Fruit fly (Drosophila melanogaster) whole organism, embryonic: Measurements from ENCODE around the gene caup.

ENCODE experiments used
- Aef1 ChIP-seq: fragments of 200-800 bp; sonication (Bioruptor generic); IDR thresholded peaks from 3 replicates; pipeline ENCODE4 v1.3.6; 2022; ENCODE audit warnings: missing biosample characterization, missing genetic modification characterization
- CG10321 ChIP-seq: fragments of 200-800 bp; sonication (Bioruptor generic); IDR thresholded peaks from 2 replicates; pipeline ENCODE4 v1.3.6; 2022; ENCODE audit warnings: missing biosample characterization, missing genetic modification characterization
- CG14860 ChIP-seq: fragments of 200-800 bp; sonication (Bioruptor generic); IDR thresholded peaks from 3 replicates; pipeline ENCODE4 v1.3.6; 2022; ENCODE audit warnings: missing biosample characterization, missing genetic modification characterization; ENCODE audit not compliant: partially characterized antibody
- CG15696 ChIP-seq: fragments of 200-800 bp; sonication (Bioruptor generic); optimal IDR thresholded peaks from 2 replicates; lab custom pipeline; 2019; ENCODE audit warnings: missing biosample characterization, mild to moderate bottlenecking, missing genetic modification characterization, moderate library complexity
- CG1603 ChIP-seq: fragments of 200-800 bp; sonication (Bioruptor generic); optimal IDR thresholded peaks from 2 replicates; lab custom pipeline; 2019; ENCODE audit warnings: missing biosample characterization, mild to moderate bottlenecking, missing genetic modification characterization, moderate library complexity
- CG1647 ChIP-seq: fragments of 200-800 bp; sonication (Bioruptor generic); optimal IDR thresholded peaks from 3 replicates; lab custom pipeline; 2016; ENCODE audit warnings: missing biosample characterization, missing genetic modification characterization
- CG17328 ChIP-seq: fragments of 200-800 bp; sonication (Bioruptor generic); IDR thresholded peaks from 2 replicates; pipeline ENCODE4 v1.3.6; 2022; ENCODE audit warnings: missing biosample characterization, missing genetic modification characterization
- CG17612 ChIP-seq: fragments of 200-800 bp; sonication (Bioruptor generic); IDR thresholded peaks from 2 replicates; pipeline ENCODE4 v1.3.6; 2022; ENCODE audit warnings: missing biosample characterization, missing genetic modification characterization
- CG18764 ChIP-seq: fragments of 200-800 bp; sonication (Bioruptor generic); optimal IDR thresholded peaks from 3 replicates; lab custom pipeline; 2016; ENCODE audit warnings: missing biosample characterization, missing genetic modification characterization
- CG2116 ChIP-seq: fragments of 200-800 bp; sonication (Bioruptor generic); optimal IDR thresholded peaks from 3 replicates; lab custom pipeline; 2018; ENCODE audit warnings: missing biosample characterization, mild to moderate bottlenecking, missing genetic modification characterization
- CG2712 ChIP-seq: fragments of 200-800 bp; optimal IDR thresholded peaks from 3 replicates; lab custom pipeline; 2019; ENCODE audit warnings: missing biosample characterization, mild to moderate bottlenecking, missing genetic modification characterization, moderate library complexity
- CG30020 ChIP-seq: fragments of 200-800 bp; optimal IDR thresholded peaks from 2 replicates; lab custom pipeline; 2019; ENCODE audit warnings: missing biosample characterization, mild to moderate bottlenecking, missing genetic modification characterization, moderate library complexity
- CG32532 ChIP-seq: fragments of 200-800 bp; sonication (Bioruptor generic); IDR thresholded peaks from 2 replicates; pipeline ENCODE4 v1.3.6; 2022; ENCODE audit warnings: missing biosample characterization, missing genetic modification characterization
- CG3281 ChIP-seq: fragments of 200-800 bp; sonication (Bioruptor generic); optimal IDR thresholded peaks from 3 replicates; lab custom pipeline; 2017; ENCODE audit warnings: missing biosample characterization, mild to moderate bottlenecking, missing genetic modification characterization
- CG34224 ChIP-seq: fragments of 200-800 bp; sonication (Bioruptor generic); IDR thresholded peaks from 3 replicates; pipeline ENCODE4 v1.3.6; 2022; ENCODE audit warnings: missing biosample characterization, missing genetic modification characterization; ENCODE audit not compliant: partially characterized antibody
- CG3838 ChIP-seq: fragments of 200-800 bp; sonication (Bioruptor generic); optimal IDR thresholded peaks from 3 replicates; lab custom pipeline; 2016; ENCODE audit warnings: missing biosample characterization, missing genetic modification characterization
- CG4360 ChIP-seq: fragments of 200-800 bp; sonication (Bioruptor generic); IDR thresholded peaks from 2 replicates; pipeline ENCODE4 v1.3.6; 2022; ENCODE audit warnings: missing biosample characterization, missing genetic modification characterization
- CG4404 ChIP-seq: fragments of 200-800 bp; sonication (Bioruptor generic); IDR thresholded peaks from 2 replicates; pipeline ENCODE4 v1.3.6; 2022; ENCODE audit warnings: missing biosample characterization, missing genetic modification characterization
- CG5245 ChIP-seq: fragments of 200-800 bp; sonication (Bioruptor generic); optimal IDR thresholded peaks from 3 replicates; lab custom pipeline; 2016; ENCODE audit warnings: missing biosample characterization, missing genetic modification characterization
- CG6689 ChIP-seq: fragments of 200-800 bp; sonication (Bioruptor generic); IDR thresholded peaks from 2 replicates; pipeline ENCODE4 v1.3.6; 2022; ENCODE audit warnings: missing biosample characterization, missing genetic modification characterization
- CG7357 ChIP-seq: fragments of 200-800 bp; sonication (Bioruptor generic); IDR thresholded peaks from 3 replicates; pipeline ENCODE4 v1.3.6; 2022; ENCODE audit warnings: missing biosample characterization, missing genetic modification characterization
- CG7786 ChIP-seq: fragments of 200-800 bp; sonication (Bioruptor generic); optimal IDR thresholded peaks from 2 replicates; lab custom pipeline; 2016; ENCODE audit warnings: missing biosample characterization, missing genetic modification characterization
- CG9932 ChIP-seq: fragments of 200-800 bp; sonication (Bioruptor generic); IDR thresholded peaks from 2 replicates; pipeline ENCODE4 v1.3.6; 2022; ENCODE audit warnings: missing biosample characterization, missing genetic modification characterization
- Dek ChIP-seq: fragments of 200-800 bp; sonication (Bioruptor generic); optimal IDR thresholded peaks from 3 replicates; lab custom pipeline; 2019; ENCODE audit warnings: missing biosample characterization, mild to moderate bottlenecking, missing genetic modification characterization, moderate library complexity
- Doc2 ChIP-seq: fragments of 200-800 bp; sonication (Bioruptor generic); IDR thresholded peaks from 2 replicates; pipeline ENCODE4 v1.3.6; 2022; ENCODE audit warnings: missing biosample characterization, missing genetic modification characterization
- Dp ChIP-seq: fragments of 200-800 bp; sonication (Bioruptor generic); optimal IDR thresholded peaks from 2 replicates; lab custom pipeline; 2018; ENCODE audit warnings: missing biosample characterization, mild to moderate bottlenecking, missing genetic modification characterization, moderate library complexity
- HLH54F ChIP-seq: fragments of 200-800 bp; sonication (Bioruptor generic); optimal IDR thresholded peaks from 3 replicates; lab custom pipeline; 2016; ENCODE audit warnings: missing biosample characterization, missing genetic modification characterization
- Hr3 ChIP-seq: fragments of 200-800 bp; sonication (Bioruptor generic); optimal IDR thresholded peaks from 3 replicates; lab custom pipeline; 2016; ENCODE audit warnings: missing biosample characterization, missing genetic modification characterization
- Rx ChIP-seq: fragments of 200-800 bp; sonication (Bioruptor generic); IDR thresholded peaks from 2 replicates; pipeline ENCODE4 v1.3.6; 2022; ENCODE audit warnings: missing biosample characterization, missing genetic modification characterization
- bigmax ChIP-seq: fragments of 200-800 bp; sonication (Bioruptor generic); optimal IDR thresholded peaks from 2 replicates; lab custom pipeline; 2018; ENCODE audit warnings: missing biosample characterization, mild to moderate bottlenecking, missing genetic modification characterization
- chif ChIP-seq, 2 experiments: fragments of 200-800 bp; sonication (Bioruptor generic); optimal IDR thresholded peaks; 3 replicates each; lab custom pipeline; 2016; ENCODE audit warnings: missing biosample characterization in 2 of 2, missing genetic modification characterization in 2 of 2
- chm ChIP-seq: fragments of 200-800 bp; sonication (Bioruptor generic); IDR thresholded peaks from 2 replicates; pipeline ENCODE4 v1.3.6; 2022; ENCODE audit warnings: missing biosample characterization, missing genetic modification characterization
- da ChIP-seq: fragments of 200-800 bp; sonication (Bioruptor generic); optimal IDR thresholded peaks from 2 replicates; lab custom pipeline; 2016; ENCODE audit warnings: missing biosample characterization, missing genetic modification characterization
- dati ChIP-seq: fragments of 200-800 bp; sonication (Bioruptor generic); IDR thresholded peaks from 2 replicates; pipeline ENCODE4 v1.3.6; 2022; ENCODE audit warnings: missing biosample characterization, missing genetic modification characterization
- eve ChIP-seq, 2 experiments: fragments of >200 bp; optimal IDR thresholded peaks; 2 replicates each; lab custom pipeline; 2017; ENCODE audit warnings: missing biosample characterization in 2 of 2, missing genetic modification characterization in 2 of 2
- exex ChIP-seq: fragments of 200-800 bp; sonication (Bioruptor generic); optimal IDR thresholded peaks from 4 replicates; lab custom pipeline; 2018; ENCODE audit warnings: missing biosample characterization, mild to moderate bottlenecking, missing genetic modification characterization, moderate library complexity
- gem ChIP-seq: fragments of 200-800 bp; sonication (Bioruptor generic); optimal IDR thresholded peaks from 2 replicates; lab custom pipeline; 2019; ENCODE audit warnings: missing biosample characterization, mild to moderate bottlenecking, missing genetic modification characterization, moderate library complexity
- gsb-n ChIP-seq: fragments of 200-800 bp; sonication (Bioruptor generic); optimal IDR thresholded peaks from 3 replicates; lab custom pipeline; 2018; ENCODE audit warnings: missing biosample characterization, mild to moderate bottlenecking, missing genetic modification characterization
- hkb ChIP-seq, 2 experiments: fragments of 200-800 bp in 1 of 2; fragments of >200 bp in 1 of 2; sonication (Bioruptor generic) in 1 of 2; IDR thresholded peaks in 1 of 2; optimal IDR thresholded peaks in 1 of 2; 2 replicates each; pipeline versions ENCODE4 v1.3.6 to Lab custom; 2017 to 2022; ENCODE audit warnings: missing biosample characterization in 1 of 2, missing genetic modification characterization in 1 of 2
- jing ChIP-seq: fragments of 200-800 bp; sonication (Bioruptor generic); optimal IDR thresholded peaks from 2 replicates; lab custom pipeline; 2018; ENCODE audit warnings: missing biosample characterization, mild to moderate bottlenecking, missing genetic modification characterization
- kah ChIP-seq: fragments of 200-800 bp; sonication (Bioruptor generic); optimal IDR thresholded peaks from 2 replicates; lab custom pipeline; 2018; ENCODE audit warnings: missing biosample characterization, mild to moderate bottlenecking, missing genetic modification characterization
- lola ChIP-seq, 3 experiments: fragments of >200 bp in 2 of 3; fragments of 200-800 bp in 1 of 3; sonication (Bioruptor generic) in 1 of 3; optimal IDR thresholded peaks; 2 replicates each; lab custom pipeline; 2017 to 2019; ENCODE audit warnings: missing biosample characterization in 3 of 3, missing genetic modification characterization in 3 of 3, mild to moderate bottlenecking in 1 of 3, moderate library complexity in 1 of 3
- luna ChIP-seq: fragments of 200-800 bp; sonication (Bioruptor generic); optimal IDR thresholded peaks from 2 replicates; lab custom pipeline; 2016; ENCODE audit warnings: missing biosample characterization, missing genetic modification characterization
- nmo ChIP-seq: fragments of 200-800 bp; sonication (Bioruptor generic); optimal IDR thresholded peaks from 2 replicates; lab custom pipeline; 2018; ENCODE audit warnings: missing biosample characterization, mild to moderate bottlenecking, missing genetic modification characterization, moderate library complexity
- phol ChIP-seq: fragments of 200-800 bp; sonication (Bioruptor generic); optimal IDR thresholded peaks from 3 replicates; lab custom pipeline; 2018; ENCODE audit warnings: missing biosample characterization, mild to moderate bottlenecking, missing genetic modification characterization, moderate library complexity
- schlank ChIP-seq: fragments of 200-800 bp; sonication (Bioruptor generic); optimal IDR thresholded peaks from 2 replicates; lab custom pipeline; 2018; ENCODE audit warnings: missing biosample characterization, mild to moderate bottlenecking, missing genetic modification characterization
- sima ChIP-seq: fragments of 200-800 bp; sonication (Bioruptor generic); optimal IDR thresholded peaks from 2 replicates; lab custom pipeline; 2016; ENCODE audit warnings: missing biosample characterization, missing genetic modification characterization
- sna ChIP-seq: fragments of 200-800 bp; sonication (Bioruptor generic); IDR thresholded peaks from 2 replicates; pipeline ENCODE4 v1.3.6; 2022; ENCODE audit warnings: missing biosample characterization, missing genetic modification characterization; ENCODE audit not compliant: partially characterized antibody
- sug ChIP-seq: fragments of 200-800 bp; optimal IDR thresholded peaks from 2 replicates; lab custom pipeline; 2019; ENCODE audit warnings: missing biosample characterization, mild to moderate bottlenecking, missing genetic modification characterization, moderate library complexity
- tin ChIP-seq: fragments of 200-800 bp; sonication (Bioruptor generic); optimal IDR thresholded peaks from 3 replicates; lab custom pipeline; 2016; ENCODE audit warnings: missing biosample characterization, missing genetic modification characterization
- tup ChIP-seq: fragments of 200-800 bp; sonication (Bioruptor generic); optimal IDR thresholded peaks from 2 replicates; lab custom pipeline; 2016; ENCODE audit warnings: missing biosample characterization, mild to moderate bottlenecking, missing genetic modification characterization, moderate library complexity
- vvl ChIP-seq: fragments of 200-800 bp; sonication (Bioruptor generic); IDR thresholded peaks from 2 replicates; pipeline ENCODE4 v1.3.6; 2022; ENCODE audit warnings: missing biosample characterization, missing genetic modification characterization

Gene caup

DNA sequence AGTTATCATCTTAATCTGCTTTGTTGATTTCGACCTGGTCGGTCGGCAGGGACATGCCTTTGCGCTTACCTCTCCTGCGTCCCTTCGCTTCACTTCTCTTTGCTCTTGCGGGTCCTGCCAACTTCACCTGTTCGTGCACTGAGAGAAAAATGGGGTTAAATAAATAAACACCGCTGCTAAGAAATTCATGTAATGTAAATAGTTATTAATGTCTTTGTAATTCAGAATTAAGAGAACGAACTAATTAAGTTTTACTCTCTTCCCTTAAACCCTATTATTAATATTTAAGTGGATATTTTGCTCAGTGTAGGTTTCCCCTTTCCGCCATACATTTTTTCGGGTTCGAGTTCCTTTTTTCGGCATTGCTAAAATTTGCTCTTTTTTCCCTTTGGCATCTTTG is 7.0 kb downstream of the caup start (continued):
- TF ChIP-seq CG9932 (GFP tag; lab: Robert Waterston, UW) (no peak), CG3281 (no peak), Hr3 (no peak), chm (no peak), Dek (tag; lab: Kevin White, UChicago) (no peak), luna (GFP tag; lab: Kevin White, UChicago) (no peak), CG34224 (GFP tag; lab: Robert Waterston, UW) (no peak), CG1603 (no peak), tin (GFP tag; lab: Kevin White, UChicago) (no peak), exex (no peak), CG5245 (GFP tag; lab: Kevin White, UChicago) (no peak), gsb-n (tag; lab: Kevin White, UChicago) (no peak), CG4404 (GFP tag; lab: Robert Waterston, UW) (peak; percentile 67), CG18764 (no peak), jing (GFP tag; lab: Kevin White, UChicago) (no peak), da (no peak), Aef1 (GFP tag; lab: Robert Waterston, UW) (no peak), sna (GFP tag; lab: Robert Waterston, UW) (no peak), tup (GFP tag; lab: Kevin White, UChicago) (no peak), eve (GFP tag; optimal IDR thresholded peaks at IDR 0.05; lab: Kevin White, UChicago) (peak in 1 of 2 experiments; percentile 40), sima (GFP tag; lab: Kevin White, UChicago) (no peak), gem (tag; lab: Kevin White, UChicago) (peak; percentile 44), sug (tag; lab: Kevin White, UChicago) (no peak), CG17328 (no peak), chif (GFP tag; optimal IDR thresholded peaks at IDR 0.05; lab: Kevin White, UChicago) (no peak), bigmax (GFP tag; lab: Kevin White, UChicago) (no peak), CG17612 (no peak), CG1647 (GFP tag; lab: Kevin White, UChicago) (no peak), dati (GFP tag; lab: Robert Waterston, UW) (no peak), HLH54F (GFP tag; lab: Kevin White, UChicago) (no peak), CG7786 (GFP tag; lab: Kevin White, UChicago) (no peak), CG30020 (no peak), Rx (GFP tag; lab: Robert Waterston, UW) (no peak), CG15696 (tag; lab: Kevin White, UChicago) (peak; percentile 71), Doc2 (no peak), CG2712 (tag; lab: Kevin White, UChicago) (peak; percentile 50), CG6689 (GFP tag; lab: Robert Waterston, UW) (0 out of 2 replicates have a peak, but pooled peaks have one; percentile 9), CG4360 (no peak), kah (GFP tag; lab: Kevin White, UChicago) (no peak), nmo (GFP tag; lab: Kevin White, UChicago) (no peak), CG3838 (GFP tag; lab: Kevin White, UChicago) (no peak), schlank (tag; lab: Kevin White, UChicago) (no peak), CG2116 (GFP tag; lab: Kevin White, UChicago) (no peak), Dp (GFP tag; lab: Kevin White, UChicago) (no peak), lola (GFP tag; optimal IDR thresholded peaks at IDR 0.05; lab: Kevin White, UChicago) (peak in 1 of 3 experiments; percentile 65), hkb (optimal IDR thresholded peaks at IDR 0.05; lab: Kevin White, UChicago) (no peak), hkb (GFP tag; IDR thresholded peaks at IDR 0.05; lab: Robert Waterston, UW) (no peak), vvl (GFP tag; lab: Robert Waterston, UW) (no peak), CG32532 (no peak), CG10321 (GFP tag; lab: Robert Waterston, UW) (no peak), CG14860 (GFP tag; lab: Robert Waterston, UW) (no peak), phol (tag; lab: Kevin White, UChicago) (peak; percentile 28), CG7357 (GFP tag; lab: Robert Waterston, UW) (no peak)
